Fruit fly (Drosophila melanogaster) whole organism, embryonic: ENCODE data around the gene Cdc27.

ENCODE experiments used
- Abd-B ChIP-seq: fragments of 200-800 bp; sonication (Bioruptor generic); optimal IDR thresholded peaks from 2 replicates; lab custom pipeline; 2018; ENCODE audit warnings: missing biosample characterization, mild to moderate bottlenecking, missing genetic modification characterization, moderate library complexity
- Asciz ChIP-seq: fragments of 200-800 bp; sonication (Bioruptor generic); optimal IDR thresholded peaks from 2 replicates; lab custom pipeline; 2017; ENCODE audit warnings: missing biosample characterization, mild to moderate bottlenecking, missing genetic modification characterization, missing genetic modification reagents
- BtbVII ChIP-seq: fragments of 200-800 bp; sonication (Bioruptor generic); optimal IDR thresholded peaks from 3 replicates; lab custom pipeline; 2017; ENCODE audit warnings: missing biosample characterization, mild to moderate bottlenecking, missing genetic modification characterization
- C15 ChIP-seq: fragments of 200-800 bp; sonication (Bioruptor generic); IDR thresholded peaks from 3 replicates; pipeline ENCODE4 v1.3.6; 2022; ENCODE audit warnings: missing biosample characterization, missing genetic modification characterization
- CG11504 ChIP-seq: fragments of 200-800 bp; sonication (Bioruptor generic); optimal IDR thresholded peaks from 3 replicates; lab custom pipeline; 2019; ENCODE audit warnings: missing biosample characterization, mild to moderate bottlenecking, missing genetic modification characterization, moderate library complexity
- CG11695 ChIP-seq: fragments of 200-800 bp; sonication (Bioruptor generic); IDR thresholded peaks from 3 replicates; pipeline ENCODE4 v1.3.6; 2022; ENCODE audit warnings: missing biosample characterization, missing genetic modification characterization
- CG13296 ChIP-seq: fragments of 200-800 bp; sonication (Bioruptor generic); optimal IDR thresholded peaks from 3 replicates; lab custom pipeline; 2018; ENCODE audit warnings: missing biosample characterization, mild to moderate bottlenecking, missing genetic modification characterization
- CG13624 ChIP-seq: fragments of 200-800 bp; sonication (Bioruptor generic); optimal IDR thresholded peaks from 2 replicates; lab custom pipeline; 2016; ENCODE audit warnings: missing biosample characterization, missing genetic modification characterization
- CG17361 ChIP-seq: fragments of 200-800 bp; sonication (Bioruptor generic); IDR thresholded peaks from 3 replicates; pipeline ENCODE4 v1.3.6; 2022; ENCODE audit warnings: missing biosample characterization, missing genetic modification characterization
- CG1792 ChIP-seq: fragments of 200-800 bp; sonication (Bioruptor generic); optimal IDR thresholded peaks from 2 replicates; lab custom pipeline; 2016; ENCODE audit warnings: missing biosample characterization, missing genetic modification characterization
- CG18619 ChIP-seq: fragments of 200-800 bp; sonication (Bioruptor generic); optimal IDR thresholded peaks from 3 replicates; lab custom pipeline; 2017; ENCODE audit warnings: missing biosample characterization, mild to moderate bottlenecking, missing genetic modification characterization
- CG2199 ChIP-seq: fragments of 200-800 bp; sonication (Bioruptor generic); IDR thresholded peaks from 3 replicates; pipeline ENCODE4 v1.3.6; 2022; ENCODE audit warnings: missing biosample characterization, missing genetic modification characterization
- CG2875 ChIP-seq: fragments of 200-800 bp; sonication (Bioruptor generic); optimal IDR thresholded peaks from 2 replicates; lab custom pipeline; 2017; ENCODE audit warnings: missing biosample characterization, mild to moderate bottlenecking, missing genetic modification characterization, missing genetic modification reagents
- CG30020 ChIP-seq: fragments of 200-800 bp; optimal IDR thresholded peaks from 2 replicates; lab custom pipeline; 2019; ENCODE audit warnings: missing biosample characterization, mild to moderate bottlenecking, missing genetic modification characterization, moderate library complexity
- CG31224 ChIP-seq: fragments of 200-800 bp; sonication (Bioruptor generic); IDR thresholded peaks from 2 replicates; pipeline ENCODE4 v1.3.6; 2022; ENCODE audit warnings: missing biosample characterization, missing genetic modification characterization
- CG3407 ChIP-seq: fragments of 200-800 bp; sonication (Bioruptor generic); optimal IDR thresholded peaks from 2 replicates; lab custom pipeline; 2018; ENCODE audit warnings: missing biosample characterization, mild to moderate bottlenecking, missing genetic modification characterization
- CG34422 ChIP-seq: fragments of 200-800 bp; sonication (Bioruptor generic); IDR thresholded peaks from 3 replicates; pipeline ENCODE4 v1.3.6; 2022; ENCODE audit warnings: missing biosample characterization, missing genetic modification characterization
- CG3995 ChIP-seq: fragments of 200-800 bp; sonication (Bioruptor generic); optimal IDR thresholded peaks from 3 replicates; lab custom pipeline; 2016; ENCODE audit warnings: missing biosample characterization, missing genetic modification characterization
- CG4820 ChIP-seq: fragments of 200-800 bp; sonication (Bioruptor generic); optimal IDR thresholded peaks from 3 replicates; lab custom pipeline; 2016; ENCODE audit warnings: missing biosample characterization, missing genetic modification characterization
- CG7839 ChIP-seq: fragments of 200-800 bp; sonication (Bioruptor generic); optimal IDR thresholded peaks from 3 replicates; lab custom pipeline; 2018; ENCODE audit warnings: missing biosample characterization, mild to moderate bottlenecking, missing genetic modification characterization, moderate library complexity
- Dfd ChIP-seq, 2 experiments: fragments of >200 bp; optimal IDR thresholded peaks; 2 replicates each; lab custom pipeline; 2017; ENCODE audit warnings: missing biosample characterization in 2 of 2, missing genetic modification characterization in 2 of 2
- Dip2 ChIP-seq: fragments of 200-800 bp; sonication (Bioruptor generic); IDR thresholded peaks from 2 replicates; pipeline ENCODE4 v1.3.6; 2022; ENCODE audit warnings: missing biosample characterization, missing genetic modification characterization
- Doc2 ChIP-seq: fragments of 200-800 bp; sonication (Bioruptor generic); IDR thresholded peaks from 2 replicates; pipeline ENCODE4 v1.3.6; 2022; ENCODE audit warnings: missing biosample characterization, missing genetic modification characterization
- Ets65A ChIP-seq: fragments of 200-800 bp; sonication (Bioruptor generic); peaks from one replicate; lab custom pipeline; 2016; ENCODE audit warnings: missing biosample characterization, missing genetic modification characterization
- Ets97D ChIP-seq: fragments of 200-800 bp; sonication (Bioruptor generic); optimal IDR thresholded peaks from 3 replicates; lab custom pipeline; 2016; ENCODE audit warnings: missing biosample characterization, missing genetic modification characterization
- GATAe ChIP-seq: fragments of 200-800 bp; sonication (Bioruptor generic); conservative IDR thresholded peaks from 2 replicates; pipeline ENCODE4 v1.3.6; 2022; ENCODE audit warnings: missing biosample characterization, missing genetic modification characterization
- HLH3B ChIP-seq: fragments of 200-800 bp; sonication (Bioruptor generic); IDR thresholded peaks from 2 replicates; pipeline ENCODE4 v1.3.6; 2022; ENCODE audit warnings: missing biosample characterization, missing genetic modification characterization
- HmgD ChIP-seq: fragments of 200-800 bp; sonication (Bioruptor generic); optimal IDR thresholded peaks from 3 replicates; lab custom pipeline; 2016; ENCODE audit warnings: missing biosample characterization, missing genetic modification characterization
- Hmr ChIP-seq: fragments of 200-800 bp; sonication (Bioruptor generic); optimal IDR thresholded peaks from 3 replicates; lab custom pipeline; 2017; ENCODE audit warnings: mild to moderate bottlenecking, missing biosample characterization, missing genetic modification reagents, missing genetic modification characterization
- Hsf ChIP-seq: fragments of 200-800 bp; sonication (Bioruptor generic); optimal IDR thresholded peaks from 3 replicates; lab custom pipeline; 2016; ENCODE audit warnings: missing biosample characterization, missing genetic modification characterization
- Kr ChIP-seq: fragments of 200-800 bp; sonication (Bioruptor generic); optimal IDR thresholded peaks from 2 replicates; lab custom pipeline; 2017; ENCODE audit warnings: missing biosample characterization, mild to moderate bottlenecking, missing genetic modification characterization
- Lhr ChIP-seq: fragments of 200-800 bp; sonication (Bioruptor generic); optimal IDR thresholded peaks from 3 replicates; lab custom pipeline; 2017; ENCODE audit warnings: mild to moderate bottlenecking, missing biosample characterization, missing genetic modification reagents, missing genetic modification characterization
- Mad ChIP-seq: fragments of 200-800 bp; sonication (Bioruptor generic); optimal IDR thresholded peaks from 2 replicates; lab custom pipeline; 2016; ENCODE audit warnings: missing biosample characterization, missing genetic modification characterization
- Sox102F ChIP-seq: fragments of 200-800 bp; sonication (Bioruptor generic); optimal IDR thresholded peaks from 2 replicates; lab custom pipeline; 2018; ENCODE audit warnings: missing biosample characterization, mild to moderate bottlenecking, missing genetic modification characterization, moderate library complexity
- TFAM ChIP-seq: fragments of 200-800 bp; sonication (Bioruptor generic); optimal IDR thresholded peaks from 2 replicates; lab custom pipeline; 2017; ENCODE audit warnings: missing biosample characterization, missing genetic modification characterization, inconsistent platforms
- bigmax ChIP-seq: fragments of 200-800 bp; sonication (Bioruptor generic); optimal IDR thresholded peaks from 2 replicates; lab custom pipeline; 2018; ENCODE audit warnings: missing biosample characterization, mild to moderate bottlenecking, missing genetic modification characterization
- chn ChIP-seq: fragments of 200-800 bp; sonication (Bioruptor generic); optimal IDR thresholded peaks from 2 replicates; lab custom pipeline; 2016; ENCODE audit warnings: missing biosample characterization, missing genetic modification characterization
- emc ChIP-seq: fragments of 200-800 bp; sonication (Bioruptor generic); optimal IDR thresholded peaks from 2 replicates; lab custom pipeline; 2016; ENCODE audit warnings: missing biosample characterization, missing genetic modification characterization
- fd64A ChIP-seq: fragments of 200-800 bp; sonication (Bioruptor generic); optimal IDR thresholded peaks from 3 replicates; lab custom pipeline; 2018; ENCODE audit warnings: missing biosample characterization, mild to moderate bottlenecking, missing genetic modification characterization
- gcm ChIP-seq: fragments of 200-800 bp; sonication (Bioruptor generic); optimal IDR thresholded peaks from 2 replicates; lab custom pipeline; 2019; ENCODE audit warnings: missing biosample characterization, mild to moderate bottlenecking, missing genetic modification characterization, moderate library complexity
- jigr1 ChIP-seq: fragments of 200-800 bp; sonication (Bioruptor generic); IDR thresholded peaks from 3 replicates; pipeline ENCODE4 v1.3.6; 2022; ENCODE audit warnings: missing biosample characterization, missing genetic modification characterization
- ken ChIP-seq: fragments of 200-800 bp; sonication (Bioruptor generic); IDR thresholded peaks from 3 replicates; pipeline ENCODE4 v1.3.6; 2022; ENCODE audit warnings: missing biosample characterization, missing genetic modification characterization
- lbe ChIP-seq: fragments of 200-800 bp; sonication (Bioruptor generic); optimal IDR thresholded peaks from 2 replicates; lab custom pipeline; 2016; ENCODE audit warnings: missing biosample characterization, mild to moderate bottlenecking, missing genetic modification characterization
- pita ChIP-seq: fragments of 200-800 bp; sonication (Bioruptor generic); optimal IDR thresholded peaks from 2 replicates; lab custom pipeline; 2017; ENCODE audit warnings: missing biosample characterization, mild to moderate bottlenecking, missing genetic modification characterization
- repo ChIP-seq: fragments of 200-800 bp; sonication (Bioruptor generic); optimal IDR thresholded peaks from 2 replicates; lab custom pipeline; 2016; ENCODE audit warnings: missing biosample characterization, missing genetic modification characterization
- row ChIP-seq: fragments of 200-800 bp; sonication (Bioruptor generic); IDR thresholded peaks from 3 replicates; pipeline ENCODE4 v1.3.6; 2022; ENCODE audit warnings: missing biosample characterization, missing genetic modification characterization
- sens ChIP-seq: fragments of 200-800 bp; sonication (Bioruptor generic); peaks from one replicate; lab custom pipeline; 2016; ENCODE audit warnings: missing biosample characterization, missing genetic modification characterization
- seq ChIP-seq: fragments of 200-800 bp; sonication (Bioruptor generic); IDR thresholded peaks from 2 replicates; pipeline ENCODE4 v1.3.6; 2022; ENCODE audit warnings: missing biosample characterization, missing genetic modification characterization
- shn ChIP-seq: fragments of 200-800 bp; sonication (Bioruptor generic); optimal IDR thresholded peaks from 3 replicates; lab custom pipeline; 2016; ENCODE audit warnings: missing biosample characterization, missing genetic modification characterization
- slbo ChIP-seq: fragments of 200-800 bp; sonication (Bioruptor generic); IDR thresholded peaks from 2 replicates; pipeline ENCODE4 v1.3.6; 2022; ENCODE audit warnings: missing biosample characterization, missing genetic modification characterization
- stc ChIP-seq: fragments of 200-800 bp; sonication (Bioruptor generic); IDR thresholded peaks from 2 replicates; pipeline ENCODE4 v1.3.6; 2022; ENCODE audit warnings: missing biosample characterization, missing genetic modification characterization
- unpg ChIP-seq: fragments of 200-800 bp; sonication (Bioruptor generic); optimal IDR thresholded peaks from 3 replicates; lab custom pipeline; 2018; ENCODE audit warnings: missing biosample characterization, mild to moderate bottlenecking, missing genetic modification characterization, moderate library complexity
- usp ChIP-seq: fragments of >200 bp; optimal IDR thresholded peaks from 2 replicates; lab custom pipeline; 2017; ENCODE audit warnings: missing biosample characterization, missing genetic modification characterization

The Cdc27 gene

DNA sequence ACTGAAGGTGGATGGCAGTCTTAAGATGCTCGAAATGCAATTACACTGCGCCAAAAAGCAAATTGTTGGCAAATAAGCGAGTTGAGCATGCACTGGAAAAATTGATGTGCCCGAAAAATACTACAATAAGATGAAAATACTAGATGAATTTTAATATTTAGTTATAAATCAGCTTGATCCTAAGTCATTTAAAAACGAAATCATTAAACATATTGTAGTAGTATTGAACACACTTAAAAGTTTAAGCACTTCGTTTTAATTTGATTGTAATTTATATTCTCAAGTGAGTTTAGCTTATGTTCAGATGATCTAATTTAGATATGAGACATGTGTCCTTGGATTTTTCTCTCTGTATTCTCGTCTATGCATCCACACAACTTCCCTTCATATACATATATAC, 13.3 kb upstream of the Cdc27 start (continued):
- no peak for TF ChIP-seq CG1792 (GFP tag; lab: Kevin White, UChicago)
- TF ChIP-seq CG3407 (GFP tag; lab: Kevin White, UChicago) = no peak
- TF ChIP-seq CG31224 = no peak
- TF ChIP-seq CG7839 (tag; lab: Kevin White, UChicago) = peak; percentile 59
- no peak for TF ChIP-seq CG18619
- no peak for TF ChIP-seq repo (GFP tag; lab: Kevin White, UChicago)
- TF ChIP-seq HmgD (GFP tag; lab: Kevin White, UChicago) = no peak
- TF ChIP-seq row (GFP tag; lab: Robert Waterston, UW) = 0 out of 3 replicates have a peak, but pooled peaks have one; percentile 19
- no peak for TF ChIP-seq seq (GFP tag; lab: Robert Waterston, UW)
- no peak for TF ChIP-seq CG2199
- no peak for TF ChIP-seq Dip2 (GFP tag; lab: Robert Waterston, UW)
- TF ChIP-seq BtbVII (GFP tag; lab: Kevin White, UChicago) = no peak
- TF ChIP-seq CG13296 (GFP tag; lab: Kevin White, UChicago) = no peak
- peak; percentile 24 for TF ChIP-seq sens (GFP tag; lab: Kevin White, UChicago)
- no peak for TF ChIP-seq CG30020
- no peak for TF ChIP-seq CG17361 (GFP tag; lab: Robert Waterston, UW)
- no peak for TF ChIP-seq usp (GFP tag; lab: Kevin White, UChicago)
- no peak for TF ChIP-seq ken (GFP tag; lab: Robert Waterston, UW)
- TF ChIP-seq jigr1 (GFP tag; lab: Robert Waterston, UW) = no peak
- no peak for TF ChIP-seq CG34422
- TF ChIP-seq CG2875 = no peak
- no peak for TF ChIP-seq Hmr (GFP tag; lab: Kevin White, UChicago)
- TF ChIP-seq Kr (GFP tag; lab: Kevin White, UChicago) = no peak
- no peak for TF ChIP-seq gcm
- no peak for TF ChIP-seq CG13624 (GFP tag; lab: Kevin White, UChicago)
- no peak for TF ChIP-seq pita (GFP tag; lab: Kevin White, UChicago)
- no peak for TF ChIP-seq Doc2
- TF ChIP-seq slbo (GFP tag; lab: Robert Waterston, UW) = peak; percentile 23; the same call in 1 of the 2 replicates
- TF ChIP-seq CG11504 (tag; lab: Kevin White, UChicago) = peak; percentile 74
- 0 out of 2 replicates have a peak, but pooled peaks have one; percentile 7 for TF ChIP-seq HLH3B (GFP tag; lab: Robert Waterston, UW)
- TF ChIP-seq lbe (GFP tag; lab: Kevin White, UChicago) = no peak
- no peak for TF ChIP-seq C15 (GFP tag; lab: Robert Waterston, UW)
- TF ChIP-seq CG4820 = no peak
- TF ChIP-seq CG11695 = 0 out of 3 replicates have a peak, but pooled peaks have one; percentile 7
- TF ChIP-seq Asciz (GFP tag; lab: Kevin White, UChicago) = peak; percentile 40
- TF ChIP-seq fd64A (GFP tag; lab: Kevin White, UChicago) = no peak
- no peak for TF ChIP-seq Hsf (GFP tag; lab: Kevin White, UChicago)
- TF ChIP-seq Mad (GFP tag; lab: Kevin White, UChicago) = no peak
- no peak for TF ChIP-seq bigmax (GFP tag; lab: Kevin White, UChicago)
- peak; percentile 11 for TF ChIP-seq unpg (GFP tag; lab: Kevin White, UChicago)
- no peak for TF ChIP-seq Ets97D (GFP tag; lab: Kevin White, UChicago)
- no peak for TF ChIP-seq TFAM
- no peak for TF ChIP-seq shn (GFP tag; lab: Kevin White, UChicago)
- TF ChIP-seq Dfd (GFP tag; optimal IDR thresholded peaks at IDR 0.05; lab: Kevin White, UChicago) = no peak
- no peak for TF ChIP-seq Ets65A
- TF ChIP-seq GATAe (GFP tag; lab: Robert Waterston, UW) = no peak
- TF ChIP-seq Sox102F (GFP tag; lab: Kevin White, UChicago) = peak; percentile 42
- no peak for TF ChIP-seq Lhr (GFP tag; lab: Kevin White, UChicago)
- TF ChIP-seq chn = no peak
- peak; percentile 15 for TF ChIP-seq Abd-B (GFP tag; lab: Kevin White, UChicago)
- TF ChIP-seq emc (GFP tag; lab: Kevin White, UChicago) = no peak
- no peak for TF ChIP-seq CG3995 (GFP tag; lab: Kevin White, UChicago)
- TF ChIP-seq stc = peak; percentile 40; the same call in 1 of the 2 replicates
